Fruit fly (Drosophila melanogaster) whole organism: ENCODE measurements around the gene Mul1.
A peak's percentile ranks its signal among the peaks of the same experiment; 100 is the strongest.

Source experiments
- CG8478 ChIP-seq: fragments of >200 bp; optimal IDR thresholded peaks from 2 replicates; lab custom pipeline; 2018; ENCODE audit warnings: inconsistent platforms
- Dll ChIP-seq: fragments of >200 bp; optimal IDR thresholded peaks from 2 replicates; lab custom pipeline; 2017
- EcR ChIP-seq, 2 experiments: fragments of >200 bp; optimal IDR thresholded peaks; 2 replicates each; lab custom pipeline; 2017; ENCODE audit warnings: missing biosample characterization in 2 of 2, missing genetic modification characterization in 2 of 2, missing genetic modification reagents in 2 of 2
- pan ChIP-seq: fragments of >200 bp; optimal IDR thresholded peaks from 2 replicates; lab custom pipeline; 2017
- psq ChIP-seq: fragments of >200 bp; optimal IDR thresholded peaks from 2 replicates; lab custom pipeline; 2017
- usp ChIP-seq: fragments of >200 bp; optimal IDR thresholded peaks from 2 replicates; lab custom pipeline; 2017; ENCODE audit warnings: missing biosample characterization, missing genetic modification characterization, mixed read lengths

The Mul1 gene

DNA sequence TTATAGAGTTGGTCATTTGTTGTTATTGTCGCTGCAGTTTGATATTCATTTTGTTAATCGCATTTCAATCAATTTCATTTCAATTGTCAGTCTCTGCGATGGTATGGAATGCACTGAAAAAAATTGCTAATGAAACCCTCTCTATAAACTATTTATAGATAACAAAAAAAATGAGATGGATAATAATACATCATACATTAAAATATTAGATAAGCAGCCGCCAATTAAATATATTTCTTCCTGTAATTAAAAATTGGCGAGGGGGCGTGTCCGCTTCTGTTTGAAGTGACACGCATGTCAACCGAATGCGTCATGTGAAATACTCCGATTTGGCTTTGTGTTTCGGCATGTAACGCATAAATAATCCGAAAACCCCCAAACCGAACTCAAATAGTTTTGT, 23.2 kb downstream of the Mul1 start:
- TF ChIP-seq Dll: no peak

DNA sequence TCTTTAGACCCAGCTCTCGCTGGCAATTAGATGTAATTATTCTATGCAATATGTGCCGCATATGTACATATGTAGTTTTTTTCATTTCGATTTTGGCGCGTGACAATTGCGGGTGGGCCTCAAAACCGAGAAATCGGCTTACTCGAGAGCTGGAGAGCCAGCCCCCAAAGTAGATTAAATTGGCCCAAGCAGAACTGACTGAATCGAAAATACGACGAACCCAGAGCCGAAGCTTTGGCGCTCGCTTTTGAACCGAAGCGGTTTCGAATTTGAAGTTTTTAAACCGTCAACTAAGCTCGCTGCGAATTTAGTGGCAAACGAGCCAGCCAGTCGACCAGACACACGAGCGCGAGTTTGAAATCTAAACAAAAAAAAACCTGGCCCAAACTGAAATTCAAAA, 25.0 kb downstream of the Mul1 start, which contains the start of gene CG1136:
Gene CG1136, plus strand, starts transcription at position 308 of the 400 bp plus-strand sequence.
- TF ChIP-seq EcR (GFP tag; optimal IDR thresholded peaks at IDR 0.05; lab: Kevin White, UChicago): no peak
- TF ChIP-seq usp: no peak
- TF ChIP-seq Dll: no peak
- no peak for TF ChIP-seq psq (lab: Kevin White, UChicago)
- no peak for TF ChIP-seq CG8478 (lab: Kevin White, UChicago)
- TF ChIP-seq pan: no peak

DNA sequence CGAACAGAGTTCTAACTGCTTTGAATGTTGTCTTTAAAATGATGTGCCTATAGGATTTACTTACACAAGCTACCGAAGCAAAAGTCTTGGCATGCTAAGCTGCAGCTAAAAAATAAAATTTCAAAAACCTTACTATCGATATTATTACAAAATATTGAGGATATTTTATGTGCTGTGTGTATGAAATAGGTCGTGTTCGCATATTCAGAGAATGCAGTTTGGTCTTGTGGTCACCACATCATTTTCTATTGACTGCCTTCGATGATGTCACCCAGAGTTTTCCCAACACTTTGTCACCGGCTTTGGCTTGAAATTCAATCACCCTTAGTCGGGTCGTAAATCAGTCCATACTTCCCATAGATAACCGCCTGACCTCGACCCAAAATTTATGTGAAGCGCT, 26.4 kb downstream of the Mul1 start, which contains the start of gene Dpy-30L2:
Gene Dpy-30L2, minus strand, starts transcription at position 101 of the 400 bp plus-strand sequence.
- no peak for TF ChIP-seq psq (lab: Kevin White, UChicago)
- no peak for TF ChIP-seq EcR (GFP tag; optimal IDR thresholded peaks at IDR 0.05; lab: Kevin White, UChicago)
- TF ChIP-seq pan: no peak
- TF ChIP-seq Dll: no peak
- no peak for TF ChIP-seq CG8478 (lab: Kevin White, UChicago)
- TF ChIP-seq usp: no peak

DNA sequence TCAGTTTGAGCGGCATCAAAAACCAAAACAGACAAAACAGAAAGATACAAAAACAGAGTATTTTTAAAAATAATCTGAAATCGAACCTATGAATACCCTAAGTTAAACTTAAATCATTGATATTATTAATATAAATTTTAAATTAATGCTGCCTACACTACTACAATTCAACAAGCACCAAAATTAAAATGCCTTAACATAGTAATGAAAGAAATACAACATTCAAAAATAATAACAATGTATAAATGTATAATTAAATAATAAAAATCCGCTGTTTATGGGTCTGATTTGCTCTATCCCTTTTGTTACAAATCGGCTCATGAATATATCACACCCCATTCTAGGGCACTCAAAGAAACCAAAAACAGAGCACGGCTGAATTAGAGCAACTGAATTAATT, 27.8 kb downstream of the Mul1 start:
- no peak for TF ChIP-seq CG8478 (lab: Kevin White, UChicago)
- TF ChIP-seq psq (lab: Kevin White, UChicago): no peak
- TF ChIP-seq Dll: no peak
- TF ChIP-seq pan: no peak
- no peak for TF ChIP-seq EcR (GFP tag; optimal IDR thresholded peaks at IDR 0.05; lab: Kevin White, UChicago)
- TF ChIP-seq usp: no peak

DNA sequence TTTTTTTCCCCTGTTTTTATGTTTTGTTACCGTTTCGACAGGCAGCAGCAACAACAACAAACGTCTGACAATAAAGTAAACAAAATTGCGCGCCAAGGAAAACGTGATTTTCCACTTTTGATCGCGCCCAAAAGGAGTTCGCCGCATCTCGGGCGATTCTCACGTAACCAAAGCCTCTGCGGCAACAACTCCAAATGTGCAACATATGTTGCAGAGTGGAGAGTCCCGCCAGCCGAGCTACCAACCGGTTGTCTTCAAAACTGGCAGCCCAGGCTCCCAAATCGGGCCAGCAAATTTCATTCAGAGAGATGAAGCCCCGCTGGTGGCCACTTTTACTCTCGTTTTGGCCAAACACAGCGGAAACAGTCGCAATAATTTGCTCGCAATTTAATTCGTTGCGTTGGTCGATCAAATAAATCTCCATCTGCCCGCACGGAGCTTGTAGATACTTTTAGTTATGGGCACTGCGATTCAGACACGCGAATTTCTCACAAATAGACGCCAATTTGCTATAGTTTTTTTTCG, 34.2 kb downstream of the Mul1 start:
- TF ChIP-seq Dll (no peak), CG8478 (lab: Kevin White, UChicago) (no peak), EcR (GFP tag; optimal IDR thresholded peaks at IDR 0.05; lab: Kevin White, UChicago) (no peak), pan (no peak), usp (no peak), psq (lab: Kevin White, UChicago) (no peak)

DNA sequence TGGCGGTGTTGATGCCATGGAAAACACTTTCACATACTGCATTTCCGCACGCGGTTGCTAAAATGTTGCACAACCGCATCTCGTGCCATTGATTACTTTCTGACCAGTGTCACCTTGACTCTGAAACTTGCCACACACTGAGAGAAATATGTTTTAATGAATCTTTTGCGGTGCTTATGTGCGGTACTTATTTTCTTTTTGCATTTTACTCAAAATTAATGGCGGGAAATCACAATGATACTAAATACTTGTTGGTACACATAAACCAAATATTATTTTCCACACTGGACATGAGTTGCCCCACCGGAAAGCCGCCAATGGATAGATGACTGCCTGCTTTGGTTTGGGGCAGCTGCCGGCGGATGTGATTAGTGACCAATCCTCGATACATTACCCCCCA, 35.6 kb downstream of the Mul1 start:
- TF ChIP-seq Dll: no peak
- no peak for TF ChIP-seq psq (lab: Kevin White, UChicago)
- no peak for TF ChIP-seq EcR (GFP tag; optimal IDR thresholded peaks at IDR 0.05; lab: Kevin White, UChicago)
- TF ChIP-seq CG8478 (lab: Kevin White, UChicago): no peak
- no peak for TF ChIP-seq pan
- TF ChIP-seq usp: no peak

DNA sequence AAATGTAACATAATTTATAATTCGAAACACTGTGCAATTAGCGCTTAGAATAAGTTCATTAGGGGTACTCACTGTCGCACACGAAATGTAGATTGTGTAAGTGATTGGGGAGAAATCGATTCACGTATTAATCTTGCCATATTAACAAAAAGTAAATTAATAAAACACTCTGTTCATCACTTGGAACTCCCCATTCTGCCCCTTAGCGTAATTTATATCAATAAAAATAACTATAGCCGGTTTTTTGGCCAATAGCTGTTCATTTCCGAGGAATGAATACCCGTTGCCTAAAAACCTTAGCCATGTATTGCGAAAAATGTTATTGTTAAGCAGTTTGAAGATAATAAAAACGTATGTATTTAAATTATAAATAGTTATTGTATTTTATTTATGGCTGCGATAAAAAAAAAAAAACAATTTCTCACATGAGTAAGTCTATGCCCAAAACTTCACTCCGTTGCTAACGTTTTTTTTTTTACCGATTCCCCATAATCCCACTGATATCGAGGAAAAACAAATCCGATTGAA, 38.1 kb downstream of the Mul1 start, which contains the start of gene Ugt305A1:
Gene Ugt305A1, plus strand, starts transcription at position 478 of the 528 bp plus-strand sequence.
- TF ChIP-seq Dll: no peak
- TF ChIP-seq psq (lab: Kevin White, UChicago): no peak
- TF ChIP-seq EcR (GFP tag; optimal IDR thresholded peaks at IDR 0.05; lab: Kevin White, UChicago): no peak
- no peak for TF ChIP-seq CG8478 (lab: Kevin White, UChicago)
- no peak for TF ChIP-seq usp
- TF ChIP-seq pan: no peak

DNA sequence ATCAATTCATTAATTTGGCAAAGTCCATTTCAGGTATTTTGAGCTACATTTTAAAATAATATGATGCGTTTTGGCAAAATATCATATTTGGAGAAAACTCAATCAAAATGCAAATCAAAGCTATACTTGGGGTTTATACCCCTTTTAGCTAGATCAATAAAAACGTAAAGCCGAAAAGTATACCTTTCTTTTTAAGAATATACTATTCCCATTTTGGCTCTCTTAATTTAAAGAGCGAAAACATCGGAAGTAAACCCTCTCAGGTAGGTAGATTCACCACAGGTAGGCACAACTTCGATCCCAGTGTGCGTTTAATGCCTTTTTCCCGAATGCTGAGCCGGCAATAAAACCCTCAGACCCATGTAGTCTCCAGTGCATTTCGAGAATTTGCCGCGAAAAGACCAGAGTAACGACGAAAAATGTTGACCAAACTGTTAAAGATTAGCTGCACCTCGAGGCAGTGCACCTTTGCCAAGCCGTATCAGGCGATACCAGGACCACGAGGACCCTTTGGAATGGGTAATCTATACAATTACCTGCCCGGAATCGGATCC, 40.7 kb downstream of the Mul1 start, which contains the start of gene dib:
Gene dib, plus strand, starts transcription at position 372 of the 554 bp plus-strand sequence.
- no peak for TF ChIP-seq EcR (GFP tag; optimal IDR thresholded peaks at IDR 0.05; lab: Kevin White, UChicago)
- TF ChIP-seq Dll: no peak
- TF ChIP-seq psq (lab: Kevin White, UChicago): no peak
- no peak for TF ChIP-seq pan
- TF ChIP-seq usp: no peak

DNA sequence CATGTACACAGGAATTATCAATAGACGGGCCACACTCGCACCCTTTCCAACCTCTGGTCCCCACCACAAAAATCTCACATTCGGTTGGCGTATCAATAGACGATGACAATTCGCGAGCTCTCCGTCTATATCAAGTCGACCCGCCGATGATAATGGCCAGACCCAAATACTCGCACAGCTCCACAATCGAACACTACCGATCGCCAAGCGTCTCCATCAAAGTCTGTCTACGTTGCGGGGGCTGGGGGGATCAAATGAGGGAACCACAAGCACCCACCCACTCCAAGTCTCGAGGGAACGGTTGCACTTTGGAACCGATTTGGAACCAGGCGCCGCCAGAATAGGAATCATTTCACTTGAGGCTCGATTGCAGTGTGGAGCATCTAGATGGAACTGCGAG, 47.1 kb downstream of the Mul1 start:
- TF ChIP-seq Dll: no peak
- no peak for TF ChIP-seq EcR (GFP tag; optimal IDR thresholded peaks at IDR 0.05; lab: Kevin White, UChicago)
- TF ChIP-seq pan: no peak
- TF ChIP-seq psq (lab: Kevin White, UChicago): no peak
- no peak for TF ChIP-seq usp
- no peak for TF ChIP-seq CG8478 (lab: Kevin White, UChicago)

DNA sequence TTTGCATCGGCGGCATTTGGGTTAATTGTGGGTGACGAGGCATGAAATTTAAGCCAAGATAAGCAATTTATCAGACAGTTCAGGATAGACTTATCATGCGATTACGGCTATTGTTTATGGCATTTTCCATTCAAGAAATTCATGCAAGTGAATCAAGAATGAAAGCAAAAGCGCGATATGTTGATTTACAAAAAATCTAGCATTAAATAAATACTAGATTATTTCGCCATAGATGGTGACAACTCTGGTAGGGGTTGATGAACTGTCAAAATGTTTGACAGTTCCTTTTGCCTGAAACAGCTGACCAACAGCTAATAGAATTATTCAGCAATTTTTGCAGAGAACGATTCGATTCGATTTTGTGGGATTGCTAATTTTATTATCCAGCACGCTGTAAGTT, 47.8 kb downstream of the Mul1 start, which contains the start of gene CG32259:
Gene CG32259, plus strand, starts transcription at position 301 of the 400 bp plus-strand sequence.
- TF ChIP-seq Dll (no peak), usp (no peak), EcR (GFP tag; optimal IDR thresholded peaks at IDR 0.05; lab: Kevin White, UChicago) (no peak), CG8478 (lab: Kevin White, UChicago) (no peak), pan (no peak), psq (lab: Kevin White, UChicago) (no peak)

DNA sequence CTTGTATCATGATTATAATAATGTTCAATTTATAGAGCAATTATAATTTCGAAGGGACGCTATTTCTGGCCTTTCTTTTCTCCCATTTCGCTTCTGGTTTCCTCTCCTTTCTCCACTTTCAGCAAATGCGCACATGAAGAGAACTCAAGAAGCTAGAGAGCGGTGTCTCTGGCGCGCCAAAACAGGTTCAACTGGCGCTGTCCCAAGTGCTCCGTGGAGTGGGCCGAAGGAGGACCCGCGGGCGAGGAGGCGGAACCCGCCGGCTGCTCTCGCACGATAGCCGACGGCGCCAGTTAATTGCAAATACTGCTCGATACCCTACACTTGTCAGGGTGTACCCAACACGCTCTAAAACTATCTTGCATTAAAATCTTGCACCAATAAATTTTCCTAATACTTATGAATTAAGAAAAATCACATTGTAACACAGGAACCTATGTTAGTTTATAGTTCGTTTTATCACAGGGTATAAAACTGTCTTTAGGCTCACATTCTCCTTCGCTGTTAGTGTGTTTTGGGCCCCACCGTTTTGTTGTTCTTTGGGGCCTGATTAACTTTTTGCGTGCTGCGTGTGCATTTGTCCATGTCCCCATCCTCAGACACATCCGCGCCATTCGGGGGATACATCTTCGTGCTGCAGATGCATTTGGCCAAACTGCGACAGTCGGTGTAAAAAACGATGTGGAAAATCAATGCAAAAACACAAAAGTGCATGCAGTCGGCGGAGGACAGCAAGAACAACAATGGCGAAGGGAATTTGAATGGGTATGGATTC, 49.2 kb downstream of the Mul1 start:
- TF ChIP-seq Dll (peak; percentile 81), usp (no peak), psq (lab: Kevin White, UChicago) (no peak), pan (peak; percentile 96), EcR (GFP tag; optimal IDR thresholded peaks at IDR 0.05; lab: Kevin White, UChicago) (no peak), CG8478 (lab: Kevin White, UChicago) (no peak)

DNA sequence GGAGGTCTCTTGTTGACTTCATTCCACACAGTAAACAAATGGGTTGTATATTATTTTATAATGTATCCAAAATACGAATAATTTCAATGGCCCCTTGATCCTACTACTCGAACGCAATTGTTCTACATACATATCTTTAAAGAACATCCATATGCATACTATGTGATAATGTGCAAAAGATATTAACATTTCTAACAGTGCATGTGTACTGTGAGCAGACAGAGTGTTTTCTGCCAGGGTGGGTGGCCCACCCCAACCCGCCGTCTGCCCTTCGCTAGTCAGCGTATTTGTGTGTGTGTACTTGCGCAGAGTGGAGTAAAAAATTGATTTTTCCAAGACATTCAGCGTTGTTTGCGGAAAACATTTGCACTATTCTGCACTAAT, 49.7 kb downstream of the Mul1 start:
- TF ChIP-seq EcR (GFP tag; optimal IDR thresholded peaks at IDR 0.05; lab: Kevin White, UChicago): no peak
- TF ChIP-seq Dll: no peak
